Worm (Caenorhabditis elegans): ENCODE data around the gene asg-2.

Gene asg-2

DNA sequence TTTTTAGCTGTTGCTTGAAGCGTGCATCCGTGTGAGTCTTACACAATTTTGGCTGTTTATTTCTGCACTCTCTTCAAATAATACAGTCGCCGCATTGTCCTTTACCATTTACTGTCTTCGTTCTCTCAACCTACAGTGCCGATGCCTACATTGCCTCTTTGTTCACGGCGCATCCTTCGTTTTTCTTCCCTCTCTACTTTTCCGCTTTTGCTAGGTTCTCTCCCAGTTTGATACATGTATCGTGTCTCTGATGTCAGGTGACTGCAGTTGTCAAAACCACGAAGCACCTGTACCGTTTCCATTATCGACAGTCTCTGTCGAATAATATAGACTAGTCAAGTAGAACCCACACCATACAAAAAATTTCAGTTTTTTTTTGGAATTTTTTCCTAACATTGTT lies 32.4 kb upstream of the asg-2 start:
- TF ChIP-seq ceh-19 (GFP tag; optimal IDR thresholded peaks at IDR 0.05) (no peak), mec-3 (tag; optimal IDR thresholded peaks at IDR 0.05; ENCODE audit: borderline replicate concordance) (peak; percentile 3), gmeb-2 (tag; optimal IDR thresholded peaks at IDR 0.05) (no peak), ceh-22 (tag; optimal IDR thresholded peaks at IDR 0.05) (no peak)

ce11 chrX:6813025-6813424 lies 28.0 kb upstream of the asg-2 start:
- TF ChIP-seq ceh-31 (tag; optimal IDR thresholded peaks at IDR 0.05): peak; percentile 38
- TF ChIP-seq sox-4 (tag; optimal IDR thresholded peaks at IDR 0.05): no peak

- TF ChIP-seq elt-2 (tag; optimal IDR thresholded peaks at IDR 0.05) (peak; percentile 56), pros-1 (tag; optimal IDR thresholded peaks at IDR 0.05) (no peak), eyg-1 (tag; optimal IDR thresholded peaks at IDR 0.05) (no peak)
These were observed 23.0 kb upstream of the asg-2 start, which contains the start of gene dhs-28 for ce11 chrX:6818036-6818488. Gene dhs-28, plus strand, starts transcription at chrX:6818438.

DNA sequence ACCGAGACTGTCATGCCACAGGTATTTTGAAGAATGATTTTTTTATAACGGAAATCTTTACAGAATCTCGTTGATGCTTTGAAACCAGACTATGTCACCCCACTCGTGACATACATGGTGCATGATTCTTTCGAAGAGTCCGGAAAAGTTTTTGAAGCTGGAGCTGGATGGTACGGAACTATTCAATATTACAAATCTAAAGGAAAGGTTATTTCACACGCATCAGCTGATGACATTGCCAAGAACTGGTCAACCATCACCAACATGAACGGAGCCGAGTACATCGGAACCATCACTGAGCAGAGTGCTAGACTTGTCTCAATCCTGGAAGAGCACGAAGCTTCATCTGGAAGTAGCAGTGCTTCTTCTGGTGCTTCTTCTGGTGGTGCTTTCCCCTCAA lies 21.9 kb upstream of the asg-2 start:
- TF ChIP-seq ceh-18 (tag; optimal IDR thresholded peaks at IDR 0.05) (no peak), ahr-1 (tag; optimal IDR thresholded peaks at IDR 0.05) (no peak), elt-4 (tag; optimal IDR thresholded peaks at IDR 0.05) (no peak), odd-2 (tag; optimal IDR thresholded peaks at IDR 0.05) (no peak), mec-3 (tag; optimal IDR thresholded peaks at IDR 0.05; ENCODE audit: borderline replicate concordance) (no peak), che-1 (tag; optimal IDR thresholded peaks at IDR 0.05) (no peak), lin-11 (tag; optimal IDR thresholded peaks at IDR 0.05) (no peak)

- TF ChIP-seq ceh-45 (GFP tag; IDR thresholded peaks at IDR 0.05) (no peak), pros-1 (tag; optimal IDR thresholded peaks at IDR 0.05) (no peak), elt-4 (tag; optimal IDR thresholded peaks at IDR 0.05) (no peak), tbx-7 (tag; optimal IDR thresholded peaks at IDR 0.05) (no peak), unc-42 (tag; optimal IDR thresholded peaks at IDR 0.05) (no peak), elt-2 (tag; optimal IDR thresholded peaks at IDR 0.05) (peak; percentile 2), pat-9 (tag; optimal IDR thresholded peaks at IDR 0.05) (no peak), ahr-1 (tag; optimal IDR thresholded peaks at IDR 0.05) (no peak)
These were observed 21.4 kb upstream of the asg-2 start for ce11 chrX:6819633-6820032.

- TF ChIP-seq unc-42 (tag; optimal IDR thresholded peaks at IDR 0.05) (no peak), C38D4.7 (GFP tag; optimal IDR thresholded peaks at IDR 0.05) (no peak), ceh-2 (tag; optimal IDR thresholded peaks at IDR 0.05) (no peak), ref-2 (tag; optimal IDR thresholded peaks at IDR 0.05) (no peak), che-1 (tag; optimal IDR thresholded peaks at IDR 0.05) (no peak), Y22D7AL.16 (tag; optimal IDR thresholded peaks at IDR 0.05) (no peak), hlh-8 (tag; optimal IDR thresholded peaks at IDR 0.05) (no peak), elt-4 (tag; optimal IDR thresholded peaks at IDR 0.05) (no peak), tbx-2 (tag; optimal IDR thresholded peaks at IDR 0.05) (no peak), hlh-13 (GFP tag; optimal IDR thresholded peaks at IDR 0.05) (no peak)
These were observed 18.5 kb upstream of the asg-2 start for ce11 chrX:6822552-6822951.

DNA sequence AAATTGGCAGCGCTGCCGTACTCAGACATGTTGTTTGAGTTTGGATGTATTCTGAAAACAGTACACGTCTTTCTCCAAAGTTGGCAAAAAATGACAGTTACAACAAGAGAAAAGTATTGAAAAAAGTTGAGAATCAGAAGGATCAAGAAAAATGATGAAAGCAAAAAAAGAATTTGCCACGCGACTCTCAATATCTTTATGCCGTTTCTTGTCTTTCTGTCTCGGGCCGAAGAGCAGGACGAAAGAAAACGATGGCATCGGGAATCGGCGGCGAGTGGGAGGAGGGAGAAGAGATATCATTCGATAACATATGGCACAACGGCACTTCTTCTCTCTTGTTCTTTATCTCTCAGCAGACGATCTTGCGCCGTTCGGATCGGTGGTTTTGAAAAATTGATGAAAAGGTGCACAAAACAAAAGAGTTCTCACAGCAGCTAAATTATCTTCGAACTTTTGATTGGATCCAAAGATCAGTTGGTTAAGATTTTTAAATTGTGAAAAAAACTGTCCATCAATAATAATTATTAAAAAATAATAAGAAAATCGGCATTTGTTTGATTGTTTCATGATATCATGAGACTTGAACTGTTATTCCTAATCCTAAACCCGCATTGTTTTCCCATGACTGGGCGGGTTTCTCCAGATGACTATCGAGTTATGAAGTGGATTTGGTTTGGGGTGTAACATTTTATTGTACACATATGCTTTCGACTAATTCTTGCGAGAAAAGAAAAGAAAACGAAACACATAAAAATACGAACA lies 17.7 kb upstream of the asg-2 start, which contains the start of gene gei-15:
gei-15 (minus strand) TSS at position 51 of the 762 bp plus-strand sequence.
- TF ChIP-seq ztf-16 (tag; optimal IDR thresholded peaks at IDR 0.05) (no peak), ceh-6 (GFP tag; optimal IDR thresholded peaks at IDR 0.05) (no peak), K02D7.2 (tag; optimal IDR thresholded peaks at IDR 0.05) (no peak), ceh-18 (tag; optimal IDR thresholded peaks at IDR 0.05) (peak; percentile 7), madf-2 (tag; optimal IDR thresholded peaks at IDR 0.05) (no peak), ceh-31 (tag; optimal IDR thresholded peaks at IDR 0.05) (no peak)

Measured in whole organism, late embryonic.